Worm (Caenorhabditis elegans): ENCODE measurements around the gene D1044.1.
A peak's percentile ranks its signal among the peaks of the same experiment; 100 is the strongest.

Gene D1044.1

DNA sequence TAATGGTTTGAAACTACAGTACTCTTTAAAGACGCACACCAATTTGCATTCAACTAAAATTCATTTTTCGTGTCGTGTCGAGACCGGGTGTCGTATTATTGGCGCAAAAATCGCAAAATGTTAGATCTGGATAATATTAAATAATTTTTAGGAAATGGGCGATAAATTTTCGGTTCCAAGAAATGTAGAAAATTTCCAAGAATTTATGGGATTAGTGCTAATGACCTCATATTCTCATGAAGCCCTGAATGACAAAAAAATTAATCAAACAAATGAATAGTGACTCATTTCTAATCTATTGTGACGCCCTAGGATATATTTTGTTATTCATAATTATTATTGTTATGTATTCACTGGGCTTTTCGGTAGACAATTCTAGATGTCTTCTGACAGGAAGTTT, 43.4 kb upstream of the D1044.1 start:
- TF ChIP-seq nhr-80 (tag; optimal IDR thresholded peaks at IDR 0.05) (no peak), ceh-100 (GFP tag; IDR thresholded peaks at IDR 0.05) (no peak), snpc-3.4 (tag; optimal IDR thresholded peaks at IDR 0.05) (no peak), ceh-58 (GFP tag; IDR thresholded peaks at IDR 0.05) (no peak), nhr-120 (GFP tag; IDR thresholded peaks at IDR 0.05) (no peak), ztf-6 (GFP tag; IDR thresholded peaks at IDR 0.05) (no peak), zfh-2 (GFP tag; conservative IDR thresholded peaks at IDR 0.05) (no peak), hsf-1 (GFP tag; IDR thresholded peaks at IDR 0.05) (no peak)

- TF ChIP-seq mes-4 (tag; optimal IDR thresholded peaks at IDR 0.05) (no peak), Y53F4B.3 (GFP tag; IDR thresholded peaks at IDR 0.05) (no peak), Y79H2A.3 (GFP tag; conservative IDR thresholded peaks at IDR 0.05) (no peak), ama-1 (optimal IDR thresholded peaks at IDR 0.05) (peak; percentile 62), ama-1 (GFP tag; optimal IDR thresholded peaks at IDR 0.05) (no peak), F37B4.10 (GFP tag; IDR thresholded peaks at IDR 0.05) (no peak), cebp-1 (GFP tag; IDR thresholded peaks at IDR 0.05) (0 out of 2 replicates have a peak, but pooled peaks have one; percentile 26), cebp-1 (tag; optimal IDR thresholded peaks at IDR 0.05) (peak; percentile 67), hlh-26 (GFP tag; conservative IDR thresholded peaks at IDR 0.05) (no peak), nhr-80 (tag; optimal IDR thresholded peaks at IDR 0.05) (peak; percentile 18), lsl-1 (GFP tag; optimal IDR thresholded peaks at IDR 0.05) (no peak), lin-26 (GFP tag; IDR thresholded peaks at IDR 0.05) (peak; percentile 66; the same call in 1 of the 2 replicates), madf-3 (GFP tag; IDR thresholded peaks at IDR 0.05) (0 out of 2 replicates have a peak, but pooled peaks have one; percentile 23), mel-28 (tag; optimal IDR thresholded peaks at IDR 0.05; ENCODE audit: borderline replicate concordance) (no peak), tlf-1 (GFP tag; optimal IDR thresholded peaks at IDR 0.05) (peak; percentile 45), lin-54 (GFP tag; optimal IDR thresholded peaks at IDR 0.05) (no peak), tbx-9 (tag; optimal IDR thresholded peaks at IDR 0.05; ENCODE audit: borderline replicate concordance) (no peak), gei-17 (GFP tag; optimal IDR thresholded peaks at IDR 0.05) (peak; percentile 30), ceh-58 (GFP tag; IDR thresholded peaks at IDR 0.05) (no peak), tbp1 (GFP tag; optimal IDR thresholded peaks at IDR 0.05) (peak; percentile 25), lag-1 (GFP tag; IDR thresholded peaks at IDR 0.05) (no peak), T26A5.8 (tag; optimal IDR thresholded peaks at IDR 0.05) (no peak), pbrm-1 (GFP tag; IDR thresholded peaks at IDR 0.05) (no peak), ceh-100 (GFP tag; IDR thresholded peaks at IDR 0.05) (no peak), nfya-1 (tag; optimal IDR thresholded peaks at IDR 0.05; ENCODE audit: borderline replicate concordance, insufficient read depth) (no peak), ztf-22 (GFP tag; optimal IDR thresholded peaks at IDR 0.05) (no peak), ztf-26 (tag; optimal IDR thresholded peaks at IDR 0.05) (peak; percentile 39)
These were observed 42.5 kb upstream of the D1044.1 start, which contains the start of gene R02F2.1 for ce11 chrIII:5501358-5502287. R02F2.1 (plus strand) TSS chrIII:5501885.

- TF ChIP-seq lsl-1 (GFP tag; optimal IDR thresholded peaks at IDR 0.05): no peak
- no peak for TF ChIP-seq xnd-1 (tag; optimal IDR thresholded peaks at IDR 0.05)
- no peak for TF ChIP-seq ztf-18 (tag; optimal IDR thresholded peaks at IDR 0.05)
- no peak for TF ChIP-seq hlh-26 (GFP tag; conservative IDR thresholded peaks at IDR 0.05)
- TF ChIP-seq Y53G8AR.9 (GFP tag; conservative IDR thresholded peaks at IDR 0.05): peak; percentile 59
- TF ChIP-seq dox-1 (GFP tag; IDR thresholded peaks at IDR 0.05): no peak
- TF ChIP-seq atf-7 (tag; optimal IDR thresholded peaks at IDR 0.05): peak; percentile 56
- TF ChIP-seq F33H1.4 (GFP tag; IDR thresholded peaks at IDR 0.05): no peak
- TF ChIP-seq madf-8 (GFP tag; conservative IDR thresholded peaks at IDR 0.05): no peak
- TF ChIP-seq unc-130 (GFP tag; optimal IDR thresholded peaks at IDR 0.05): no peak
- no peak for TF ChIP-seq F39B2.1 (GFP tag; IDR thresholded peaks at IDR 0.05)
- TF ChIP-seq nfya-2 (GFP tag; IDR thresholded peaks at IDR 0.05): no peak
- no peak for TF ChIP-seq lin-54 (GFP tag; optimal IDR thresholded peaks at IDR 0.05)
- TF ChIP-seq snpc-1.3 (tag; optimal IDR thresholded peaks at IDR 0.05; ENCODE audit: insufficient read depth): no peak
- TF ChIP-seq hmg-1.2 (GFP tag; IDR thresholded peaks at IDR 0.05): peak; percentile 67; the same call in 1 of the 2 replicates
These were observed 41.0 kb upstream of the D1044.1 start for ce11 chrIII:5502915-5503575.

Data from whole organism, young adult.